Worm (Caenorhabditis elegans) whole organism, dauer: ENCODE measurements around the gene fbxa-13.

ENCODE experiments used
- unc-62 ChIP-seq: sonication (generic microtip); optimal IDR thresholded peaks from 2 replicates; lab custom pipeline; 2017; ENCODE audit warnings: missing biosample characterization, missing genetic modification reagents, missing genetic modification characterization

Gene fbxa-13

ce11 chrIII:1661031-1661430, 44.7 kb downstream of the fbxa-13 start:
- no peak for TF ChIP-seq unc-62 (GFP tag; lab: Kevin White, UChicago)

DNA sequence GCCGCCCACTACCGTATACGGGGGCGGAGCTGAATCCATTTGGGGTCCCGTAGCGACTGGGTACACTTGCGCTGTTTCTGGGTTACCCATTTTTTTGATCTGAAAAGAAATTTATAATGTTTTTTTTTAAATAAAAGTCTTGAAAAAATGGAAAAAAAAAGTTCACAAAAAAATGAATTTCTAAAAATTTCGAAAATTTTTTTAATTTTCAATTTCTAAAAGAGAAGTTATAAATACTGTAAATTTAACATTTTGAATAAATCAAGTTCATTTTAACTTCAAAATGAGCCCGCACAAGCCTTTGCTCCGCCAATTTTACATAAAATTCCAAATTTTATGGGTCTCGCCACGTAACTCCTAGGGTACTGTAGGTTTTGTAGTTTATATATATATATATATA, 45.9 kb downstream of the fbxa-13 start, which contains the start of gene Y22D7AL.15:
Y22D7AL.15 (minus strand) TSS at position 101 of the 400 bp plus-strand sequence.
- TF ChIP-seq unc-62 (GFP tag; lab: Kevin White, UChicago) = no peak

DNA sequence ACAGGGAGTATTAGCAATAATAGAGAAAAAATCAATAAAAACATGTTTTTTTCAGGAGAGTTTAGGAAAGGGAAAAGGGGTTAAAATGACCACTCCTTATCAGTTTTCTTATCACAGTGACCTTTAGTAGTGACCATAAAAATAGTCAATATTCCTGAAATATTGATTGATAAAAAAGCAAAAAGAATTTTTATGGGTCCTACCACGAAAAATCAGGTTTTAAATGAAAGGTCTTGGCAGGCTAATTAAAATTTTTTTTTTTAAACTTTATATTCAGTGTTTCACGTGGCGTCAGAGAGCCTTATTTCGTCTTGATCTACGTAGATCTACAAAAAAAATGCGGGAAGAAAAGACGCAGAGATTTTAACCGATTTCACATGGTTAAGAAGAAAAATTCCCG, 48.3 kb downstream of the fbxa-13 start, which contains the start of gene cht-4:
cht-4 (minus strand) TSS at position 101 of the 400 bp plus-strand sequence.
- no peak for TF ChIP-seq unc-62 (GFP tag; lab: Kevin White, UChicago)
